Worm (Caenorhabditis elegans): Measurements from ENCODE around the gene srg-39.

srg-39 gene

DNA sequence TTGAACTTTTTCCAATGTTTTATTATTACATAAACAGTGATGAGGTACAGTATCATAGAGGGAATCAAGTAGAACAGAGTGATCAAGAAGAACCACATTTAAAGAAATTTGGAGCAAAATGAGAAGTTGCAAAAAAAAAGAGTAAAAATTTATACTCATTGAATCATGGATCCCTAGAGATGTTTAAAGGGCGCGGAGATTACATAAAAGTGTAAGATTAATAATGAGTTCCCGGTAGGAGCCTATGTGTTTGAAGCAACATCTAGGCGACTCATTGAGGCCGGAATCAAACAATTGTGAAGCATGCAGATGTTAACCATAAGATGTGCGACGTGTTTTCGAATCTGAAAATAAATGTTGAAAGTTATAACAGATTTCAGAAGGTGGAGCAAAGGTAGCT lies at the start of gene srg-39:
Gene srg-39 (minus strand): TSS at position 101 of the 400 bp plus-strand sequence.
- no peak for TF ChIP-seq unc-62 (GFP tag; optimal IDR thresholded peaks at IDR 0.05)

DNA sequence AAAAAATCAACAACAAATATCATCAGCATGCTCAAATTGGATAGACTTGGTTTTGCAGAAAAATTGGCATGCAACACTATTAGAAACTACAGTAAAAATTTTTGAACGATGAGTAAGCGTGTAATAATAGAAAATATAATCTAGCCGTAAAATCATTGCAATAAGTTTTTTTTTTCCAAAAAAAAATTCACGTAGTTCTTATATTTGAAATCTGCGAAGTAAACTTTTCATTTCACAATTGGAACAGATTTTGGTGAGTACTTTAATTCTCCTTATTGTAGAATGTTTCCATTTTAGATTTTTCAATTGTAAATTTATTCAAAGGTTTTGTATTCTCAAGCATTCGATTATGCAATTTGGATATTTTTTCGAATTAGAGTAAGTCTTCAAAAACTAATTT lies 48.1 kb upstream of the srg-39 start, which contains the start of gene K10D6.3:
Gene K10D6.3 (plus strand): TSS at position 301 of the 400 bp plus-strand sequence.
- TF ChIP-seq unc-62 (GFP tag; optimal IDR thresholded peaks at IDR 0.05) = no peak

ce11 chrV:11199497-11199896 lies 47.3 kb upstream of the srg-39 start:
- no peak for TF ChIP-seq unc-62 (GFP tag; optimal IDR thresholded peaks at IDR 0.05)

- TF ChIP-seq unc-62 (GFP tag; optimal IDR thresholded peaks at IDR 0.05) = no peak
Observed at ce11 chrV:11198094-11198493, 45.9 kb upstream of the srg-39 start.

DNA sequence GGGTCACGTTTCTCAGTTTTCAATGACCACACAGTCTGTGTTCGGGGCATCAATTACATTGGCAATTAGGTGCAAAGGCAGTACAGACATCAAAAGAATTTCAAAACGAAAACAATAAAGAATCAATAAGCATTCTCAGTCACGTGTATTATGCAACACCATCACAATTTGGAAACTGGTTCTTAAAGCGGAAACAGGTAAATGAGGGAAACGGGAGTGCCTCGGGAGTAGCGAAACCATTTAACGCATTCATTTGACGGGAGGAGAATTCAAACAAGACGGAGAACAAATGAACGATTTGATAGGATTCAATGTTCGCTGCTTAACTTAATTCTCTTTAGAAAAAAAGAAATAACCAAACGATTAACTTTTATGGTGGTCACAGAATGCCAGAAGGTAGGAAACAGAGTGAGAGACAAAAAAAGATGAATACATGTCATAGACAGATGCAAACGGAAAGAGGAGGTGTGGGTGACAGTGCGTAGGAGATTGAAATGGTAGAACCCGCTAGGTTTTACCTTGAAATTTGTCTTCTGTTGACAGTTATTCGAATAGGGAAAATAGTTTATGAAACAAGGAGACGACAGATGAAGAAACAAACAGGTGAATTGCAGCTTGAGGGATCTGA lies 44.5 kb upstream of the srg-39 start:
- no peak for TF ChIP-seq unc-62 (GFP tag; optimal IDR thresholded peaks at IDR 0.05)

- no peak for TF ChIP-seq unc-62 (GFP tag; optimal IDR thresholded peaks at IDR 0.05)
Observed at ce11 chrV:11196109-11196508, 43.9 kb upstream of the srg-39 start, which contains the start of gene clc-6. Gene clc-6, minus strand, starts transcription at chrV:11196209.

ce11 chrV:11190983-11191382 lies 38.8 kb upstream of the srg-39 start, which contains the start of gene lgc-49:
Gene lgc-49, plus strand, starts transcription at chrV:11191283.
- TF ChIP-seq unc-62 (GFP tag; optimal IDR thresholded peaks at IDR 0.05) = no peak

ce11 chrV:11182925-11183324 lies 30.7 kb upstream of the srg-39 start, which contains the start of gene cnc-10:
Gene cnc-10, plus strand, starts transcription at chrV:11183225.
- no peak for TF ChIP-seq unc-62 (GFP tag; optimal IDR thresholded peaks at IDR 0.05)

DNA sequence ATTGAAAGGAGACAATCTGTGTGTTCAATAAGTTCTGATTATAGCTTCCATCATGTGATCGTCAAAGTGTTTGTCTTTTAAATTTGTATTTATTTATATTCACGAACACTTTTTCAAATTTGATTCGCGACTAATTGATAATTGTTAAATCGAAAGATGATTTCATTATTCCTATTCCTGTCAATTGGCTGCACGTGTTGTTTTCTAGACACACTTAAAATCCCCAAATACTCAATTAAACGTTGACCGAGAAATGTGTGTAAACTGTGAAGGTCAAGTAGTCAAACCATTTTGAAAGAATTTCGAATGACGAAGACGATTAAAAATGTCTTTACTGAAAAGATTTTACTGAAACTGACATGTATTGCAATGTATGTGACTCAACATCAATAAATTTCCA lies 28.7 kb upstream of the srg-39 start:
- no peak for TF ChIP-seq unc-62 (GFP tag; optimal IDR thresholded peaks at IDR 0.05)

- TF ChIP-seq unc-62 (GFP tag; optimal IDR thresholded peaks at IDR 0.05) = no peak
Observed at ce11 chrV:11177577-11177976, 25.3 kb upstream of the srg-39 start, which contains the start of gene gpa-1. Gene gpa-1, minus strand, starts transcription at chrV:11177677.

- TF ChIP-seq unc-62 (GFP tag; optimal IDR thresholded peaks at IDR 0.05) = no peak
Observed at ce11 chrV:11174663-11175062, 22.4 kb upstream of the srg-39 start.

ce11 chrV:11172667-11173066 lies 20.4 kb upstream of the srg-39 start:
- no peak for TF ChIP-seq unc-62 (GFP tag; optimal IDR thresholded peaks at IDR 0.05)

DNA sequence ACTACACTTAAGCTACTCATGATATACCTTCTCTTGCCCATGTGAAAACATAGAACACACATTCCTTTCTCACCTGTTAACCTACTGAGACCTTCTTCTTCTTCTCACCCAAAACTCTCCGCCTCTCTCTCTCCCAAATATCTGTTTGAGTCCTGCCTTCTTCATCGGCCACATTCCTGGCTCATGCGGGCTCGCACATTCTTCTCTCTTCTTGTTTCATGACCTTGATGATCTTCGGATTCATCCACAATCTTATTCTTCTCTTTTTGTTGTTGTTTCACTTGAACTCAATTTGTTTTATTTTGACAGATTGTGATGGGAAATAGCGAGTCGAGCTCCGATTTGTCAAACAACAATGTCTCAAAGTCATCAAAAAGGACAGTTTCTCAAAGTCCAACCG lies 19.7 kb upstream of the srg-39 start, which contains the start of gene T19C4.5:
Gene T19C4.5 (plus strand): TSS at position 308 of the 400 bp plus-strand sequence.
- TF ChIP-seq unc-62 (GFP tag; optimal IDR thresholded peaks at IDR 0.05) = no peak

ce11 chrV:11170564-11171329 lies 18.5 kb upstream of the srg-39 start:
- no peak for TF ChIP-seq unc-62 (GFP tag; optimal IDR thresholded peaks at IDR 0.05)

ce11 chrV:11167745-11168144 lies 15.5 kb upstream of the srg-39 start:
- TF ChIP-seq unc-62 (GFP tag; optimal IDR thresholded peaks at IDR 0.05) = no peak

DNA sequence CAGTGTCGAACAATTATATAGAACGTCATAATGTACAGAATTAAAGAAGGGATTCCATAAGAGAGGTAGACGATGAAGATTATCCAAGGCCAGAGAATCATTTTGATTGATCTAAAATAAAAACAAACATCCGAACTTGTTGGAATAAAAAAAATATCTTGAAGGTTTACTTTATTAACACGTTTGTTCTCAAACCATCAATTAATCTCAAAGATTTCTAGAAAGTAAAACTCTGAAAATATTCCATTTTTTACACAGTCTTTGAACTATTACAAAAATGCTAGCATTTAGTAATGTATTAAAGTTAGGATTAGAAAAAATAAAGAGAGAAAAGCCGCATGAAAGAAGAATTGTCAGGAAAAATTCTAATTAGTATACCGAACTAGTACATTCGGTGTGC lies 12.2 kb upstream of the srg-39 start, which contains the start of gene srg-40:
Gene srg-40 (minus strand): TSS at position 101 of the 400 bp plus-strand sequence.
- no peak for TF ChIP-seq unc-62 (GFP tag; optimal IDR thresholded peaks at IDR 0.05)

ce11 chrV:11161791-11162190 lies 9.6 kb upstream of the srg-39 start, which contains the start of gene srg-41:
Gene srg-41, minus strand, starts transcription at chrV:11161891.
- no peak for TF ChIP-seq unc-62 (GFP tag; optimal IDR thresholded peaks at IDR 0.05)
